Fruit fly (Drosophila melanogaster): ENCODE data around the gene sgg.

The sgg gene

DNA sequence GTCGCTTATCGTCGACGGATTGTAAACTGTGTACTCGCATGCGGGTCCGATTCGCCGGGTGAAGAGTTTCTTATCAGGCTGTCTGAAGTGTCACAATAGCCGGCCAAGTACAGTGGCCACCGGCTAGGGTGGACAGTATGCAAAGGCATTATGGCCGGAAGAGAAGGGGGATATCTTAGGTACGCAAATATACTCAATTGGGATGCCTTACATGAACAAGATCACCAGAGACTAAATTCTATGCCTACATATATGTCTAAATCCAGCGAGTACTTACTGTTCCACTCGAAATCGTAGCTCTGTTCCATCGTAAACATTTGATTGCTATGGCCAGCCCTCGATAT, 40.0 kb upstream of the sgg start (continued):
- peak; percentile 76 for TF ChIP-seq Bteb2 (GFP tag; optimal IDR thresholded peaks at IDR 0.05)
- no peak for TF ChIP-seq TFAM (GFP tag; optimal IDR thresholded peaks at IDR 0.05)
- peak; percentile 68 for TF ChIP-seq Hey (tag; optimal IDR thresholded peaks at IDR 0.05)
- TF ChIP-seq CG11723 (GFP tag; optimal IDR thresholded peaks at IDR 0.05), result peak; percentile 78
- TF ChIP-seq CG4404 (GFP tag; IDR thresholded peaks at IDR 0.05), result peak; percentile 88
- TF ChIP-seq CG7357 (GFP tag; IDR thresholded peaks at IDR 0.05), result peak; percentile 88
- peak; percentile 94 for TF ChIP-seq CG11695 (GFP tag; IDR thresholded peaks at IDR 0.05)
- TF ChIP-seq CG14050 (GFP tag; IDR thresholded peaks at IDR 0.05), result peak; percentile 88
- peak; percentile 93 for TF ChIP-seq zfh2 (GFP tag; optimal IDR thresholded peaks at IDR 0.05)
- TF ChIP-seq CG31441 (GFP tag; IDR thresholded peaks at IDR 0.05), result peak; percentile 84; the same call in 1 of the 2 replicates
- TF ChIP-seq Trl (optimal IDR thresholded peaks at IDR 0.05), result no peak
- peak; percentile 91 for TF ChIP-seq Trl (GFP tag; optimal IDR thresholded peaks at IDR 0.05)
- peak; percentile 85 for TF ChIP-seq kay (GFP tag; optimal IDR thresholded peaks at IDR 0.05)
- TF ChIP-seq CG17612 (GFP tag; IDR thresholded peaks at IDR 0.05), result peak; percentile 88
- TF ChIP-seq CG11696 (GFP tag; IDR thresholded peaks at IDR 0.05), result peak; percentile 83
- no peak for TF ChIP-seq Sox100B (GFP tag; optimal IDR thresholded peaks at IDR 0.05)
- TF ChIP-seq HHEX (GFP tag; optimal IDR thresholded peaks at IDR 0.05), result peak; percentile 92
- peak; percentile 88 for TF ChIP-seq CG17361 (GFP tag; IDR thresholded peaks at IDR 0.05)
- peak; percentile 82 for TF ChIP-seq CG17829 (tag; optimal IDR thresholded peaks at IDR 0.05)
- peak; percentile 90 for TF ChIP-seq Oli (tag; optimal IDR thresholded peaks at IDR 0.05)
- peak; percentile 63 for TF ChIP-seq CG14965 (GFP tag; optimal IDR thresholded peaks at IDR 0.05; ENCODE audit: borderline replicate concordance)
- TF ChIP-seq CG6654 (GFP tag; optimal IDR thresholded peaks at IDR 0.05), result peak; percentile 71
- peak; percentile 64 for TF ChIP-seq kah (GFP tag; optimal IDR thresholded peaks at IDR 0.05)
- peak; percentile 51 for TF ChIP-seq CG6254 (GFP tag; optimal IDR thresholded peaks at IDR 0.05)
- peak; percentile 77 for TF ChIP-seq Mad (GFP tag; optimal IDR thresholded peaks at IDR 0.05)
- peak; percentile 85 for TF ChIP-seq fd3F (GFP tag; optimal IDR thresholded peaks at IDR 0.05)
- peak; percentile 81 for TF ChIP-seq CG43689 (GFP tag; IDR thresholded peaks at IDR 0.05)
- TF ChIP-seq CG18764 (GFP tag; optimal IDR thresholded peaks at IDR 0.05), result peak; percentile 76
- peak; percentile 86 to 87 for TF ChIP-seq chif (GFP tag; optimal IDR thresholded peaks at IDR 0.05)
- TF ChIP-seq oc (tag; optimal IDR thresholded peaks at IDR 0.05), result no peak
- TF ChIP-seq Blimp-1 (GFP tag; optimal IDR thresholded peaks at IDR 0.05), result peak; percentile 83
- TF ChIP-seq dpn (GFP tag; optimal IDR thresholded peaks at IDR 0.05), result peak; percentile 95
- peak; percentile 10 for TF ChIP-seq gfzf (GFP tag; optimal IDR thresholded peaks at IDR 0.05)
- no peak for TF ChIP-seq hbn (GFP tag; IDR thresholded peaks at IDR 0.05; ENCODE audit: partially characterized antibody)
- TF ChIP-seq CG5953 (GFP tag; IDR thresholded peaks at IDR 0.05), result peak; percentile 85
- peak; percentile 78 for TF ChIP-seq CG8089 (GFP tag; optimal IDR thresholded peaks at IDR 0.05)
- no peak for TF ChIP-seq fd102C (GFP tag; optimal IDR thresholded peaks at IDR 0.05)
- TF ChIP-seq CG1603 (tag; optimal IDR thresholded peaks at IDR 0.05), result peak; percentile 94
- TF ChIP-seq maf-S (GFP tag; optimal IDR thresholded peaks at IDR 0.05), result peak; percentile 88
- peak; percentile 73 for TF ChIP-seq Bdp1 (GFP tag; optimal IDR thresholded peaks at IDR 0.05)
- peak; percentile 86 for TF ChIP-seq NfI (GFP tag; optimal IDR thresholded peaks at IDR 0.05)
- no peak for TF ChIP-seq CG7745 (tag; optimal IDR thresholded peaks at IDR 0.05)
- TF ChIP-seq CG3847 (GFP tag; IDR thresholded peaks at IDR 0.05), result peak; percentile 93
- TF ChIP-seq NC2β (GFP tag; optimal IDR thresholded peaks at IDR 0.05), result peak; percentile 73
- TF ChIP-seq CG15073 (GFP tag; optimal IDR thresholded peaks at IDR 0.05), result peak; percentile 60
- TF ChIP-seq luna (GFP tag; optimal IDR thresholded peaks at IDR 0.05), result peak; percentile 89
- peak; percentile 94 for TF ChIP-seq cwo (GFP tag; optimal IDR thresholded peaks at IDR 0.05)
- peak; percentile 83 for TF ChIP-seq jing (GFP tag; optimal IDR thresholded peaks at IDR 0.05)
- peak; percentile 52 for TF ChIP-seq twi (tag; optimal IDR thresholded peaks at IDR 0.05)
- peak; percentile 66 for TF ChIP-seq gt (GFP tag; IDR thresholded peaks at IDR 0.05)
- TF ChIP-seq CG16813 (GFP tag; IDR thresholded peaks at IDR 0.05; ENCODE audit: partially characterized antibody), result no peak

Measured in whole organism, embryonic.